Fruit fly (Drosophila melanogaster) S2 (cell line): ENCODE results near the gene noc.

Experiments used
- CG8478 ChIP-seq: fragments of >200 bp; optimal IDR thresholded peaks from 2 replicates; lab custom pipeline; 2018
- CTCF ChIP-seq, 2 experiments: fragments of >200 bp; optimal IDR thresholded peaks; 2 replicates each; lab custom pipeline; 2018

noc gene

dm6 chr2L:14477464-14478239, 13.0 kb upstream of the noc start:
- TF ChIP-seq CG8478 (no peak), CTCF (optimal IDR thresholded peaks at IDR 0.05; lab: Kevin White, UChicago) (no peak)

dm6 chr2L:14478864-14479263, 11.8 kb upstream of the noc start:
- TF ChIP-seq CTCF (optimal IDR thresholded peaks at IDR 0.05; lab: Kevin White, UChicago) (no peak), CG8478 (no peak)

DNA sequence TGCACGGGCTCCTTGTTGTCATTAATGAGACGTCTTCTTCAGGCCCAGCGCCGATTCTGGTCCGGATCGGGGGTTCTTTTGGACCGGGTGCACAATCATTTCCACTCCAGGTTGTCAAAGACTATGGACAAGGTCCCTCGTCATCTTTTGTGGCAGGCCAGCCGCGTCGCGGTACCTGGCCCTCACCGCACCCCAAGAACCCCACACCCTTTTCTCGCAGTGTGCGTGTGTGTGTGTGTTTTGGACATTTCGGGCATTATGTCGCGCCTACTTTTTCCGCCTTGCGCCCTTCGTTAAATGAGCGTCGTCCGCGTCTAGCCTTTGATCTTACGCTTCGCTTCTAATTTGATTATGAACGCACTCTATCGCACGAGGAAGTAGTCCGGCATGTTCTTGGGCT, 7.3 kb upstream of the noc start:
- no peak for TF ChIP-seq CTCF (optimal IDR thresholded peaks at IDR 0.05; lab: Kevin White, UChicago)
- TF ChIP-seq CG8478: no peak

DNA sequence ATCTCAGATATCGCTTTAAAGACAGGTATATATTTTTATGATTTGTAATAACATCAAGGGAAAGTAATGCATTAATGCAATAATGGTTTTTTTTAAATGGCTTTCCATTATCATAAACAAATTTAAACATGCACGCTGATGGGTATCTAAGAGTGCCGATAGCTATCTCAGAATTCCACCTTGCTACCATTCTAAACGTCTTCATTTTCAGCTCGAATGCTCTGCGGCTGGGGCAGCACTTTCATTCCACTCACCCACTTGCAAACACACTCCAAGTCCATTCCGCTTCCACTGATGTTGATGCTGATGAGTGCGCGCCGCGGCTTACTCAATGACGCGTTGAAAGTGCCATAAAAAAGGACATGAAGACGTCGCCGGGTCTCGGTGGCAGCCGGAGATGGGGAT, 6.8 kb upstream of the noc start:
- TF ChIP-seq CG8478: no peak
- no peak for TF ChIP-seq CTCF (optimal IDR thresholded peaks at IDR 0.05; lab: Kevin White, UChicago)

DNA sequence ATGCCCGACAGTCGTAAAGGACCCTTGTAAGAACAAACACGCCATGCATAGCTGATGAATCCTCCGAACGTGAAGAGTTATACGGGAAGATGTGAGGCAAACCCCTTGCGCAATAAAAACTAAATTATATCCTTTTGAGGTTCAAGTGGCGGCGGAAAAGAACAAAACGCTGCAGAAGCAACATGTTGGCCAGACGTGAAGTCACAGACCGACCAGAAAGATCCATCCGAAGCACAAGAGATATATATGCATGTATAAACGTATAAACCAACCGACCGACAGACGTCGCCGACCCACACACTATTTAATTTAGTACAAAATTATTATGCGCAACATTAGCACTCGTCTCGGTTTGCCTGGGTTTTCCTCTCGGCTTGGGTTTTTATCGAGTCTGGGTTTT, 5.8 kb upstream of the noc start:
- TF ChIP-seq CTCF (optimal IDR thresholded peaks at IDR 0.05; lab: Kevin White, UChicago) (no peak), CG8478 (no peak)

DNA sequence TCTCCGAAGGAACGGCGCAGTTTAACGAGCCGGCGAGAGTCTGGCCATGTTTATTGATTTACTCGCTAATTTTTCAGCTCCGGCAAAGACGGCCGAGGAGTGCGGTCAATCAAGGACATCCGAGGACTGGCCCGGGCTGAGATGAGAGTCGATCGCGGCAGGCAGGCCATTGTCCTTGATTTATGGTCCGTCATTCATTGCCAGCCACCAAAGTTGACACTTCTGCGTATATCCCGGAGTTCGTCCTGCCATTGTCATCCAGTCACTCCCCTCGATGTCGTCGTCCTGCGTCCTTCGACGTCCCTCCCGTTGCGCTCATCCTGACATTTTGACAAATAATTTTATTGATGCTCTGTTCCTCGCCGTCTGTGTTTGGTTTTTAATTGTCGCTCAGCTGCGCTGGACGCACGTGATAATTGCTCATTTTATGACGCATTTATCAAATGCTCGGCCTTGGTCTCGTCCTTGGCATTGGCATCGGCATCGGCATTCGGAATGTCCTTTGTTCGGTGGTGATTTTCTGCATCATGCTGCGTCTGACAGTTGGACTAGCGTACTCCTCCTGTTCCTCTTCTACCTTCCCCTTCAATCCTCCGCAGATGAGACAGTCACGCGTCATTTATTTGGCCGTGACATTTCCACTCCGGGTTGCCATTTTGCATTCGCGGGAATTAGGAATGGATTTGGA, 4.4 kb upstream of the noc start:
- TF ChIP-seq CG8478 (no peak), CTCF (optimal IDR thresholded peaks at IDR 0.05; lab: Kevin White, UChicago) (no peak)

- TF ChIP-seq CG8478: no peak
- TF ChIP-seq CTCF (optimal IDR thresholded peaks at IDR 0.05; lab: Kevin White, UChicago): no peak
Measured at dm6 chr2L:14488083-14488482, 2.6 kb upstream of the noc start.

- TF ChIP-seq CTCF (optimal IDR thresholded peaks at IDR 0.05; lab: Kevin White, UChicago) (no peak), CG8478 (no peak)
Measured at dm6 chr2L:14488866-14489462, 1.7 kb upstream of the noc start.

- no peak for TF ChIP-seq CG8478
- no peak for TF ChIP-seq CTCF (optimal IDR thresholded peaks at IDR 0.05; lab: Kevin White, UChicago)
Measured at dm6 chr2L:14491686-14492085, 1.0 kb downstream of the noc start.

dm6 chr2L:14492819-14493218, 2.2 kb downstream of the noc start:
- TF ChIP-seq CG8478: no peak
- no peak for TF ChIP-seq CTCF (optimal IDR thresholded peaks at IDR 0.05; lab: Kevin White, UChicago)

- no peak for TF ChIP-seq CG8478
- TF ChIP-seq CTCF (optimal IDR thresholded peaks at IDR 0.05; lab: Kevin White, UChicago): no peak
Measured at dm6 chr2L:14494930-14495351, 4.3 kb downstream of the noc start.

DNA sequence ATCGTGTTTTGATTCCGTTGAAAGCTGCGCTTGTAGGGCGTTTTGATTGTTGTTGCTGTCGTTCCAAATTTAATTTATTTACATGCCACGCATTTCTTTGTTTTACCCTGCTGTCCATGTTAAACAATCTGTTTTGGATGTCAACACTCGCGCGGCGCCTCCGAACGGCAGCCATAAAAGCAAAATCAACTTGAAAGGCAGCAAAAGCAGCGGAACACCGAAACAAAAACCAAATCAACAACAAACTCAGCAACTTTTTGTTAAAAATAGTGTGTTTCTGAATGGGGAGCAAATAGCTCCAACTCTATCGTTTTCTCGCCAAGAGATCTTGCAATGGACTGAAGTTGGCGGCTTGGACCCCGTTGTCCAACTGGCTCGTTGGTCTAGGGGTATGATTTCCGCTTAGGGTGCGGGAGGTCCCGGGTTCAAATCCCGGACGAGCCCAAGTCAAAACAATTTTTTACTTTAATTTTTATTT, 4.9 kb downstream of the noc start:
- TF ChIP-seq CG8478 (no peak), CTCF (optimal IDR thresholded peaks at IDR 0.05; lab: Kevin White, UChicago) (no peak)

- TF ChIP-seq CTCF (optimal IDR thresholded peaks at IDR 0.05; lab: Kevin White, UChicago) (no peak), CG8478 (no peak)
Measured at dm6 chr2L:14496348-14496747, 5.7 kb downstream of the noc start.

DNA sequence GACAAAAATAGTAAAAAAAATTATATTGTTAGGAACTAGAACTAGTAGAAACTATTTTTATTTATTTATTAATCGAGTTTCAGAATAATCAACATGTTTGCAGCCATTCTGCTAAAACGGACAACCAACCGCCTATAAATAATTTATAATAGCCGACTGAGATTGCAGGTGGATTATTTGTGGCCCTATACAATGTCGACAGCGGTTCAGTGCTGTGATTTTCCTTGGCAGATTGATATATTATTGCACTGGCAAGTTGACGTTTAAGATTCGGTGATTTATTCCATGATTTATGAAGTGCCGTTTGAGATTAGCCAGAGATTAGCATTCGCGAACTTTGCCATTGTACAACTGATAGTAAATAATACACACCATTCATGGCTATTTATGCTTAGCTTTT, 6.2 kb downstream of the noc start:
- no peak for TF ChIP-seq CG8478
- TF ChIP-seq CTCF (optimal IDR thresholded peaks at IDR 0.05; lab: Kevin White, UChicago): no peak

dm6 chr2L:14497459-14498258, 7.0 kb downstream of the noc start:
- no peak for TF ChIP-seq CG8478
- TF ChIP-seq CTCF (optimal IDR thresholded peaks at IDR 0.05; lab: Kevin White, UChicago): no peak
